Worm (Caenorhabditis elegans) whole organism, L4 larva: Measurements from ENCODE around the gene C33G3.4.

Source experiments
- ama-1 ChIP-seq: fragments of 150-350 bp; optimal IDR thresholded peaks from 2 replicates; lab custom pipeline; 2014; ENCODE audit warnings: inconsistent platforms, mixed read lengths
- nhr-28 ChIP-seq: fragments of 150-350 bp; optimal IDR thresholded peaks from 2 replicates; lab custom pipeline; 2014; ENCODE audit warnings: missing biosample characterization, missing genetic modification characterization
- skn-1 ChIP-seq: fragments of 150-350 bp; optimal IDR thresholded peaks from 2 replicates; lab custom pipeline; 2014; ENCODE audit warnings: missing biosample characterization, missing genetic modification characterization

DNA sequence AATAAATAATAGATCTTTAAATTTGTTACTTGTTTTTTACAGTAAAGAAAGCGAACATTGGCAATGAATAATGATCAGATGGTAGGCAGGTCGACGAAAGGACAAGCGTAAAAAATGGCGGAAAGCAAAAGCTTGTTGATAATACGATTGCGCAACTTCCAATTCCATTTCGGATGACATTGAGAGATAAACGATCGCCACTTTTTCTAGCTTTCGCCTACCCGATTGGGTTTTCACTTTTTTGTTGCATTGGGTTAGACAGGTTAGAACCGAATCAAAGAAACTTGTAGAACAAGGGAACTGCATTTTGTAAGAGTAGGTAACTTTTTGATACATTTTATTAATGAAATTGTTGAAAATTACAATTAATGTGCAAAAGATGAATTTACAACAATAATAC lies 1.4 kb upstream of the C33G3.4 start:
- TF ChIP-seq ama-1 (no peak), nhr-28 (tag; lab: Kevin White, UChicago) (no peak), skn-1 (tag; lab: Kevin White, UChicago) (no peak)
